Fruit fly (Drosophila melanogaster) ovary, adult (tissue): ENCODE results near the gene CG5196.

Experiments used
- CG17801 ChIP-seq: fragments of 200-800 bp; optimal IDR thresholded peaks from 2 replicates; lab custom pipeline; 2019; ENCODE audit warnings: missing biosample characterization, mild to moderate bottlenecking, missing genetic modification characterization, moderate library complexity; ENCODE audit not compliant: partially characterized antibody

CG5196 gene

dm6 chr3R:12375258-12375783 lies 32.8 kb upstream of the CG5196 start, which contains the start of gene GstD5:
GstD5 (plus strand) TSS chr3R:12375733.
- TF ChIP-seq CG17801 (GFP tag; lab: Kevin White, UChicago), result no peak

dm6 chr3R:12376828-12377227 lies 31.3 kb upstream of the CG5196 start, which contains the start of gene GstD6:
GstD6 (plus strand) TSS chr3R:12377128.
- no peak for TF ChIP-seq CG17801 (GFP tag; lab: Kevin White, UChicago)

dm6 chr3R:12378200-12378599 lies 29.9 kb upstream of the CG5196 start, which contains the start of gene GstD7:
GstD7 (plus strand) TSS chr3R:12378500.
- no peak for TF ChIP-seq CG17801 (GFP tag; lab: Kevin White, UChicago)

dm6 chr3R:12379249-12379648 lies 28.9 kb upstream of the CG5196 start:
- no peak for TF ChIP-seq CG17801 (GFP tag; lab: Kevin White, UChicago)

- no peak for TF ChIP-seq CG17801 (GFP tag; lab: Kevin White, UChicago)
These were observed 28.4 kb upstream of the CG5196 start, which contains the start of gene GstD8 for dm6 chr3R:12379708-12380107. GstD8 (plus strand) TSS chr3R:12380008.

dm6 chr3R:12381130-12381700 lies 26.9 kb upstream of the CG5196 start:
- TF ChIP-seq CG17801 (GFP tag; lab: Kevin White, UChicago), result no peak

dm6 chr3R:12382563-12382962 lies 25.6 kb upstream of the CG5196 start, which contains the start of gene CG10035:
CG10035 (minus strand) TSS chr3R:12382691.
- no peak for TF ChIP-seq CG17801 (GFP tag; lab: Kevin White, UChicago)

dm6 chr3R:12383036-12383435 lies 25.1 kb upstream of the CG5196 start, which contains the start of gene GstD11:
GstD11 (plus strand) TSS chr3R:12383336.
- TF ChIP-seq CG17801 (GFP tag; lab: Kevin White, UChicago), result no peak

dm6 chr3R:12383784-12384183 lies 24.3 kb upstream of the CG5196 start:
- no peak for TF ChIP-seq CG17801 (GFP tag; lab: Kevin White, UChicago)

- no peak for TF ChIP-seq CG17801 (GFP tag; lab: Kevin White, UChicago)
These were observed 23.8 kb upstream of the CG5196 start for dm6 chr3R:12384274-12384673.

dm6 chr3R:12385949-12386348 lies 22.2 kb upstream of the CG5196 start, which contains the start of gene Sol1:
Sol1 (plus strand) TSS chr3R:12386249.
- TF ChIP-seq CG17801 (GFP tag; lab: Kevin White, UChicago), result no peak

- no peak for TF ChIP-seq CG17801 (GFP tag; lab: Kevin White, UChicago)
These were observed 21.2 kb upstream of the CG5196 start, which contains the start of gene CG33098 for dm6 chr3R:12386965-12387364. CG33098 (plus strand) TSS chr3R:12387188.

dm6 chr3R:12395880-12396279 lies 12.2 kb upstream of the CG5196 start, which contains the start of the genes CG10096 and CG10097:
CG10096 (minus strand) TSS chr3R:12395980.
CG10097 (minus strand) TSS chr3R:12395980.
- no peak for TF ChIP-seq CG17801 (GFP tag; lab: Kevin White, UChicago)

- TF ChIP-seq CG17801 (GFP tag; lab: Kevin White, UChicago), result peak; percentile 19
These were observed 10.1 kb upstream of the CG5196 start for dm6 chr3R:12398054-12398453.

dm6 chr3R:12398620-12399247 lies 9.4 kb upstream of the CG5196 start, which contains the start of gene Cyp9f3:
Cyp9f3 (minus strand) TSS chr3R:12398929.
- no peak for TF ChIP-seq CG17801 (GFP tag; lab: Kevin White, UChicago)
